Fruit fly (Drosophila melanogaster) whole organism: Measurements from ENCODE around the gene LSm-4.

Experiments
- CG8478 ChIP-seq: fragments of >200 bp; optimal IDR thresholded peaks from 2 replicates; lab custom pipeline; 2018; ENCODE audit warnings: inconsistent platforms
- Dll ChIP-seq: fragments of >200 bp; optimal IDR thresholded peaks from 2 replicates; lab custom pipeline; 2017
- EcR ChIP-seq, 2 experiments: fragments of >200 bp; optimal IDR thresholded peaks; 2 replicates each; lab custom pipeline; 2017; ENCODE audit warnings: missing biosample characterization in 2 of 2, missing genetic modification characterization in 2 of 2, missing genetic modification reagents in 2 of 2
- pan ChIP-seq: fragments of >200 bp; optimal IDR thresholded peaks from 2 replicates; lab custom pipeline; 2017
- psq ChIP-seq: fragments of >200 bp; optimal IDR thresholded peaks from 2 replicates; lab custom pipeline; 2017
- usp ChIP-seq: fragments of >200 bp; optimal IDR thresholded peaks from 2 replicates; lab custom pipeline; 2017; ENCODE audit warnings: missing biosample characterization, missing genetic modification characterization, mixed read lengths

LSm-4 gene

dm6 chr2L:10387869-10388726 lies 16.9 kb downstream of the LSm-4 start, which contains the start of gene da:
Gene da, plus strand, starts transcription at chr2L:10388105.
- TF ChIP-seq CG8478 (lab: Kevin White, UChicago) (no peak), Dll (no peak), psq (lab: Kevin White, UChicago) (no peak), EcR (GFP tag; optimal IDR thresholded peaks at IDR 0.05; lab: Kevin White, UChicago) (no peak), usp (no peak), pan (lab: Kevin White, UChicago) (no peak)

- TF ChIP-seq CG8478 (lab: Kevin White, UChicago) (no peak), psq (lab: Kevin White, UChicago) (no peak), pan (lab: Kevin White, UChicago) (no peak), Dll (no peak), usp (no peak), EcR (GFP tag; optimal IDR thresholded peaks at IDR 0.05; lab: Kevin White, UChicago) (no peak)
Observed at dm6 chr2L:10386824-10387223, 18.2 kb downstream of the LSm-4 start.

- TF ChIP-seq psq (lab: Kevin White, UChicago) (no peak), pan (lab: Kevin White, UChicago) (no peak), CG8478 (lab: Kevin White, UChicago) (no peak), Dll (no peak), EcR (GFP tag; optimal IDR thresholded peaks at IDR 0.05; lab: Kevin White, UChicago) (no peak), usp (no peak)
Observed at dm6 chr2L:10386208-10386805, 18.7 kb downstream of the LSm-4 start, which contains the start of the genes Cdk1 and mRpS7. Gene Cdk1, minus strand, starts transcription at chr2L:10386262. Gene mRpS7, plus strand, starts transcription at chr2L:10386662.

- TF ChIP-seq EcR (GFP tag; optimal IDR thresholded peaks at IDR 0.05; lab: Kevin White, UChicago): no peak
Observed at dm6 chr2L:10381890-10382450, 23.0 kb downstream of the LSm-4 start, which contains the start of gene CG5096. Gene CG5096, plus strand, starts transcription at chr2L:10382263.

dm6 chr2L:10379865-10380264 lies 25.1 kb downstream of the LSm-4 start, which contains the start of gene gny:
Gene gny, plus strand, starts transcription at chr2L:10380103.
- no peak for TF ChIP-seq EcR (GFP tag; optimal IDR thresholded peaks at IDR 0.05; lab: Kevin White, UChicago)
- TF ChIP-seq usp: no peak
- no peak for TF ChIP-seq Dll
- TF ChIP-seq CG8478 (lab: Kevin White, UChicago): no peak
- no peak for TF ChIP-seq pan (lab: Kevin White, UChicago)
- TF ChIP-seq psq (lab: Kevin White, UChicago): no peak

- no peak for TF ChIP-seq EcR (GFP tag; optimal IDR thresholded peaks at IDR 0.05; lab: Kevin White, UChicago)
- TF ChIP-seq pan (lab: Kevin White, UChicago): no peak
- no peak for TF ChIP-seq Dll
- TF ChIP-seq psq (lab: Kevin White, UChicago): no peak
- TF ChIP-seq CG8478 (lab: Kevin White, UChicago): no peak
- no peak for TF ChIP-seq usp
Observed at dm6 chr2L:10378631-10379030, 26.4 kb downstream of the LSm-4 start.

dm6 chr2L:10376276-10376675 lies 28.7 kb downstream of the LSm-4 start:
- no peak for TF ChIP-seq CG8478 (lab: Kevin White, UChicago)
- TF ChIP-seq EcR (GFP tag; optimal IDR thresholded peaks at IDR 0.05; lab: Kevin White, UChicago): no peak
- TF ChIP-seq pan (lab: Kevin White, UChicago): peak; percentile 2
- no peak for TF ChIP-seq psq (lab: Kevin White, UChicago)
- TF ChIP-seq Dll: no peak
- no peak for TF ChIP-seq usp

- TF ChIP-seq EcR (GFP tag; optimal IDR thresholded peaks at IDR 0.05; lab: Kevin White, UChicago) (no peak), pan (lab: Kevin White, UChicago) (peak; percentile 21)
Observed at dm6 chr2L:10375464-10376236, 29.4 kb downstream of the LSm-4 start, which contains the start of the genes CG33303 and dpr19. Gene CG33303, minus strand, starts transcription at chr2L:10375757. Gene dpr19, plus strand, starts transcription at chr2L:10376168.

dm6 chr2L:10373605-10374269 lies 31.3 kb downstream of the LSm-4 start, which contains the start of gene rho-5:
Gene rho-5, minus strand, starts transcription at chr2L:10373900.
- TF ChIP-seq usp (no peak), CG8478 (lab: Kevin White, UChicago) (no peak), Dll (no peak), EcR (GFP tag; optimal IDR thresholded peaks at IDR 0.05; lab: Kevin White, UChicago) (no peak), pan (lab: Kevin White, UChicago) (no peak), psq (lab: Kevin White, UChicago) (no peak)

- TF ChIP-seq EcR (GFP tag; optimal IDR thresholded peaks at IDR 0.05; lab: Kevin White, UChicago) (no peak), psq (lab: Kevin White, UChicago) (no peak), pan (lab: Kevin White, UChicago) (no peak), CG8478 (lab: Kevin White, UChicago) (no peak), Dll (no peak), usp (no peak)
Observed at dm6 chr2L:10372297-10372696, 32.7 kb downstream of the LSm-4 start.

dm6 chr2L:10366525-10366924 lies 38.5 kb downstream of the LSm-4 start, which contains the start of gene CG5056:
Gene CG5056, plus strand, starts transcription at chr2L:10366692.
- no peak for TF ChIP-seq EcR (GFP tag; optimal IDR thresholded peaks at IDR 0.05; lab: Kevin White, UChicago)
- no peak for TF ChIP-seq psq (lab: Kevin White, UChicago)
- no peak for TF ChIP-seq CG8478 (lab: Kevin White, UChicago)
- no peak for TF ChIP-seq Dll
- TF ChIP-seq pan (lab: Kevin White, UChicago): no peak
- no peak for TF ChIP-seq usp
